Worm (Caenorhabditis elegans): ENCODE measurements around the gene R05A10.3.

DNA sequence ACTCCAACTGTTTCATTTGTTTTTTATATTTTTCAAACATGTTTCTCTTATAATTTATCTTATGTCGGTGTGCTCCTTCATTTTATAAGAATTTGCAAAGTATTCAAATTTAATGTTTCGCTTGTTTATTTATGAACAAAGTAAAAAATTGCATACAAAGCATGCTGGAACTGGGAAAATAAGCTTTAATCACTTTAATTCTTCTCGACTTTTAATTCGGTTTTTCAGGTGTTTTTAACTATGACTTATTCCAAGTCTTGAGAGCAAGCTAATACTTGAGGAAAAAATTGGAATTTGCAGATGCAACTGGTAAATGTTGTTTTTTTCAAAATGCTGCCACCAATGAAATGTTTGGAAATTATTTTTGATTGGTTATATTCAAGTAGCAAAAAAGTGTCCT is 44.5 kb downstream of the R05A10.3 start, which contains the start of gene srz-59:
- TF ChIP-seq bed-3 (GFP tag; optimal IDR thresholded peaks at IDR 0.05) (no peak), elt-1 (tag; optimal IDR thresholded peaks at IDR 0.05; ENCODE audit: borderline replicate concordance, insufficient read depth) (no peak), mep-1 (tag; optimal IDR thresholded peaks at IDR 0.05) (no peak), unc-39 (tag; optimal IDR thresholded peaks at IDR 0.05) (no peak), nhr-237 (tag; optimal IDR thresholded peaks at IDR 0.05) (no peak), nhr-2 (tag; optimal IDR thresholded peaks at IDR 0.05) (no peak), unc-62 (GFP tag; optimal IDR thresholded peaks at IDR 0.05) (no peak), ztf-11 (tag; optimal IDR thresholded peaks at IDR 0.05) (no peak), ceh-43 (GFP tag; optimal IDR thresholded peaks at IDR 0.05) (no peak)
